Fruit fly (Drosophila melanogaster) whole organism, embryonic: ENCODE results near the gene sra.
A peak's percentile ranks its signal among the peaks of the same experiment; 100 is the strongest.

Experiments used
- Aef1 ChIP-seq: fragments of 200-800 bp; sonication (Bioruptor generic); IDR thresholded peaks from 3 replicates; pipeline ENCODE4 v1.3.6; 2022; ENCODE audit warnings: missing biosample characterization, missing genetic modification characterization
- Bteb2 ChIP-seq: fragments of 200-800 bp; sonication (Bioruptor generic); optimal IDR thresholded peaks from 2 replicates; lab custom pipeline; 2016; ENCODE audit warnings: missing biosample characterization, missing genetic modification characterization
- CG10366 ChIP-seq: fragments of 200-800 bp; sonication (Bioruptor generic); IDR thresholded peaks from 2 replicates; pipeline ENCODE4 v1.3.6; 2022; ENCODE audit warnings: missing biosample characterization, missing genetic modification characterization
- CG11504 ChIP-seq: fragments of 200-800 bp; sonication (Bioruptor generic); optimal IDR thresholded peaks from 3 replicates; lab custom pipeline; 2019; ENCODE audit warnings: missing biosample characterization, mild to moderate bottlenecking, missing genetic modification characterization, moderate library complexity
- CG12155 ChIP-seq: fragments of 200-800 bp; sonication (Bioruptor generic); optimal IDR thresholded peaks from 3 replicates; lab custom pipeline; 2016; ENCODE audit warnings: missing biosample characterization, missing genetic modification characterization
- CG12236 ChIP-seq: fragments of 200-800 bp; sonication (Bioruptor generic); optimal IDR thresholded peaks from 2 replicates; lab custom pipeline; 2016; ENCODE audit warnings: missing biosample characterization, missing genetic modification characterization
- CG12659 ChIP-seq: fragments of 200-800 bp; sonication (Bioruptor generic); optimal IDR thresholded peaks from 3 replicates; lab custom pipeline; 2017; ENCODE audit warnings: mild to moderate bottlenecking, missing biosample characterization, missing genetic modification reagents, missing genetic modification characterization
- CG13424 ChIP-seq: fragments of 200-800 bp; sonication (Bioruptor generic); optimal IDR thresholded peaks from 2 replicates; lab custom pipeline; 2019; ENCODE audit warnings: missing biosample characterization, mild to moderate bottlenecking, missing genetic modification characterization, moderate library complexity
- CG1647 ChIP-seq: fragments of 200-800 bp; sonication (Bioruptor generic); optimal IDR thresholded peaks from 3 replicates; lab custom pipeline; 2016; ENCODE audit warnings: missing biosample characterization, missing genetic modification characterization
- CG16815 ChIP-seq: fragments of 200-800 bp; sonication (Bioruptor generic); optimal IDR thresholded peaks from 3 replicates; lab custom pipeline; 2017; ENCODE audit warnings: missing biosample characterization, mild to moderate bottlenecking, missing genetic modification characterization
- CG17361 ChIP-seq: fragments of 200-800 bp; sonication (Bioruptor generic); IDR thresholded peaks from 3 replicates; pipeline ENCODE4 v1.3.6; 2022; ENCODE audit warnings: missing biosample characterization, missing genetic modification characterization
- CG30403 ChIP-seq: fragments of 200-800 bp; sonication (Bioruptor generic); optimal IDR thresholded peaks from 3 replicates; lab custom pipeline; 2016; ENCODE audit warnings: missing biosample characterization, missing genetic modification characterization
- CG31365 ChIP-seq: fragments of 200-800 bp; sonication (Bioruptor generic); optimal IDR thresholded peaks from 2 replicates; lab custom pipeline; 2018; ENCODE audit warnings: missing biosample characterization, mild to moderate bottlenecking, missing genetic modification characterization
- CG31441 ChIP-seq: fragments of 200-800 bp; sonication (Bioruptor generic); IDR thresholded peaks from 2 replicates; pipeline ENCODE4 v1.3.6; 2022; ENCODE audit warnings: missing biosample characterization, missing genetic modification characterization
- CG33557 ChIP-seq: fragments of 200-800 bp; sonication (Bioruptor generic); optimal IDR thresholded peaks from 2 replicates; lab custom pipeline; 2019; ENCODE audit warnings: missing biosample characterization, mild to moderate bottlenecking, missing genetic modification characterization, moderate library complexity
- CG3995 ChIP-seq: fragments of 200-800 bp; sonication (Bioruptor generic); optimal IDR thresholded peaks from 3 replicates; lab custom pipeline; 2016; ENCODE audit warnings: missing biosample characterization, missing genetic modification characterization
- CG6854 ChIP-seq: fragments of 200-800 bp; sonication (Bioruptor generic); optimal IDR thresholded peaks from 3 replicates; lab custom pipeline; 2017; ENCODE audit warnings: missing biosample characterization, mild to moderate bottlenecking, missing genetic modification characterization
- CG9932 ChIP-seq: fragments of 200-800 bp; sonication (Bioruptor generic); IDR thresholded peaks from 2 replicates; pipeline ENCODE4 v1.3.6; 2022; ENCODE audit warnings: missing biosample characterization, missing genetic modification characterization
- Dip3 ChIP-seq: fragments of 200-800 bp; sonication (Bioruptor generic); optimal IDR thresholded peaks from 3 replicates; lab custom pipeline; 2016; ENCODE audit warnings: missing biosample characterization, missing genetic modification characterization
- Dll ChIP-seq: fragments of 200-800 bp; sonication (Bioruptor generic); IDR thresholded peaks from 4 replicates; pipeline ENCODE4 v1.3.6; 2022; ENCODE audit warnings: missing biosample characterization, missing genetic modification characterization; ENCODE audit not compliant: partially characterized antibody
- Doc3 ChIP-seq: fragments of 200-800 bp; sonication (Bioruptor generic); IDR thresholded peaks from 3 replicates; pipeline ENCODE4 v1.3.6; 2022; ENCODE audit warnings: missing biosample characterization, missing genetic modification characterization; ENCODE audit not compliant: partially characterized antibody
- Fer3 ChIP-seq: fragments of 200-800 bp; sonication (Bioruptor generic); optimal IDR thresholded peaks from 2 replicates; lab custom pipeline; 2018; ENCODE audit warnings: missing biosample characterization, mild to moderate bottlenecking, missing genetic modification characterization, moderate library complexity
- GATAe ChIP-seq: fragments of 200-800 bp; sonication (Bioruptor generic); conservative IDR thresholded peaks from 2 replicates; pipeline ENCODE4 v1.3.6; 2022; ENCODE audit warnings: missing biosample characterization, missing genetic modification characterization
- HLH4C ChIP-seq: fragments of 200-800 bp; sonication (Bioruptor generic); IDR thresholded peaks from 3 replicates; pipeline ENCODE4 v1.3.6; 2022; ENCODE audit warnings: missing biosample characterization, missing genetic modification characterization; ENCODE audit not compliant: partially characterized antibody
- Hey ChIP-seq: fragments of 200-800 bp; sonication (Bioruptor generic); optimal IDR thresholded peaks from 3 replicates; lab custom pipeline; 2018; ENCODE audit warnings: missing biosample characterization, mild to moderate bottlenecking, missing genetic modification characterization
- Lhr ChIP-seq: fragments of 200-800 bp; sonication (Bioruptor generic); optimal IDR thresholded peaks from 3 replicates; lab custom pipeline; 2017; ENCODE audit warnings: mild to moderate bottlenecking, missing biosample characterization, missing genetic modification reagents, missing genetic modification characterization
- Lim3 ChIP-seq: fragments of 200-800 bp; sonication (Bioruptor generic); IDR thresholded peaks from 2 replicates; pipeline ENCODE4 v1.3.6; 2022; ENCODE audit warnings: missing biosample characterization, missing genetic modification characterization
- NFAT ChIP-seq: fragments of 200-800 bp; sonication (Bioruptor generic); IDR thresholded peaks from 2 replicates; pipeline ENCODE4 v1.3.6; 2022; ENCODE audit warnings: missing biosample characterization, missing genetic modification characterization
- NK7.1 ChIP-seq: fragments of 200-800 bp; sonication (Bioruptor generic); optimal IDR thresholded peaks from 3 replicates; lab custom pipeline; 2016; ENCODE audit warnings: missing biosample characterization, missing genetic modification characterization
- PHDP ChIP-seq: fragments of 200-800 bp; sonication (Bioruptor generic); optimal IDR thresholded peaks from 3 replicates; lab custom pipeline; 2018; ENCODE audit warnings: missing biosample characterization, mild to moderate bottlenecking, missing genetic modification characterization, moderate library complexity
- Pdp1 ChIP-seq, 2 experiments: fragments of 200-800 bp; sonication (Bioruptor generic); optimal IDR thresholded peaks; 3 replicates each; lab custom pipeline; 2016; ENCODE audit warnings: missing biosample characterization in 2 of 2, missing genetic modification characterization in 2 of 2, mild to moderate bottlenecking in 1 of 2, moderate library complexity in 1 of 2
- Rfx ChIP-seq: fragments of 200-800 bp; sonication (Bioruptor generic); IDR thresholded peaks from 2 replicates; pipeline ENCODE4 v1.3.6; 2022; ENCODE audit warnings: missing biosample characterization, missing genetic modification characterization
- abd-A ChIP-seq: fragments of 200-800 bp; sonication (Bioruptor generic); optimal IDR thresholded peaks from 3 replicates; lab custom pipeline; 2019; ENCODE audit warnings: missing biosample characterization, mild to moderate bottlenecking, missing genetic modification characterization, moderate library complexity
- bsh ChIP-seq, 2 experiments: fragments of 200-800 bp; sonication (Bioruptor generic); optimal IDR thresholded peaks; 2 replicates each; lab custom pipeline; 2017 to 2018; ENCODE audit warnings: mild to moderate bottlenecking in 2 of 2, missing biosample characterization in 2 of 2, missing genetic modification characterization in 2 of 2, moderate library complexity in 1 of 2
- chn ChIP-seq: fragments of 200-800 bp; sonication (Bioruptor generic); optimal IDR thresholded peaks from 2 replicates; lab custom pipeline; 2016; ENCODE audit warnings: missing biosample characterization, missing genetic modification characterization
- danr ChIP-seq: fragments of 200-800 bp; sonication (Bioruptor generic); IDR thresholded peaks from 2 replicates; pipeline ENCODE4 v1.3.6; 2022; ENCODE audit warnings: missing biosample characterization, missing genetic modification characterization
- ewg ChIP-seq: fragments of 200-800 bp; sonication (Bioruptor generic); optimal IDR thresholded peaks from 3 replicates; lab custom pipeline; 2017; ENCODE audit warnings: mild to moderate bottlenecking, missing biosample characterization, missing genetic modification reagents, missing genetic modification characterization
- exex ChIP-seq: fragments of 200-800 bp; sonication (Bioruptor generic); optimal IDR thresholded peaks from 4 replicates; lab custom pipeline; 2018; ENCODE audit warnings: missing biosample characterization, mild to moderate bottlenecking, missing genetic modification characterization, moderate library complexity
- fd3F ChIP-seq: fragments of 200-800 bp; sonication (Bioruptor generic); optimal IDR thresholded peaks from 2 replicates; lab custom pipeline; 2018; ENCODE audit warnings: missing biosample characterization, mild to moderate bottlenecking, missing genetic modification characterization, moderate library complexity
- fu2 ChIP-seq: fragments of 200-800 bp; sonication (Bioruptor generic); optimal IDR thresholded peaks from 2 replicates; lab custom pipeline; 2016; ENCODE audit warnings: missing biosample characterization, missing genetic modification characterization
- ham ChIP-seq: fragments of 200-800 bp; sonication (Bioruptor generic); IDR thresholded peaks from 2 replicates; pipeline ENCODE4 v1.3.6; 2022; ENCODE audit warnings: missing biosample characterization, missing genetic modification characterization
- jing ChIP-seq: fragments of 200-800 bp; sonication (Bioruptor generic); optimal IDR thresholded peaks from 2 replicates; lab custom pipeline; 2018; ENCODE audit warnings: missing biosample characterization, mild to moderate bottlenecking, missing genetic modification characterization
- pb ChIP-seq: fragments of 200-800 bp; sonication (Bioruptor generic); optimal IDR thresholded peaks from 3 replicates; lab custom pipeline; 2016; ENCODE audit warnings: missing biosample characterization, missing genetic modification characterization
- sc ChIP-seq, 3 experiments: fragments of >200 bp in 2 of 3; fragments of 200-800 bp in 1 of 3; sonication (Bioruptor generic) in 1 of 3; optimal IDR thresholded peaks; 2 replicates in 2 of 3; 3 replicates in 1 of 3; lab custom pipeline; 2017; ENCODE audit warnings: mild to moderate bottlenecking in 1 of 3, missing biosample characterization in 1 of 3, missing genetic modification characterization in 1 of 3, missing genetic modification reagents in 1 of 3
- seq ChIP-seq: fragments of 200-800 bp; sonication (Bioruptor generic); IDR thresholded peaks from 2 replicates; pipeline ENCODE4 v1.3.6; 2022; ENCODE audit warnings: missing biosample characterization, missing genetic modification characterization
- tio ChIP-seq: fragments of 200-800 bp; sonication (Bioruptor generic); optimal IDR thresholded peaks from 2 replicates; lab custom pipeline; 2017; ENCODE audit warnings: missing biosample characterization, missing genetic modification characterization, inconsistent platforms
- vnd ChIP-seq: fragments of 200-800 bp; sonication (Bioruptor generic); IDR thresholded peaks from 3 replicates; pipeline ENCODE4 v1.3.6; 2022; ENCODE audit warnings: missing biosample characterization, missing genetic modification characterization; ENCODE audit not compliant: partially characterized antibody
- z ChIP-seq: fragments of 200-800 bp; sonication (Bioruptor generic); IDR thresholded peaks from 3 replicates; pipeline ENCODE4 v1.3.6; 2022; ENCODE audit warnings: missing biosample characterization, missing genetic modification characterization
- zfh1 ChIP-seq: fragments of 200-800 bp; sonication (Bioruptor generic); IDR thresholded peaks from 3 replicates; pipeline ENCODE4 v1.3.6; 2022; ENCODE audit warnings: missing biosample characterization, missing genetic modification characterization

Gene sra

dm6 chr3R:16207074-16207609 lies 20.3 kb downstream of the sra start (continued):
- no peak for TF ChIP-seq ham (GFP tag; lab: Robert Waterston, UW)
- TF ChIP-seq CG9932 (GFP tag; lab: Robert Waterston, UW): peak; percentile 62
- TF ChIP-seq zfh1 (GFP tag; lab: Robert Waterston, UW): peak; percentile 51; the same call in 2 of the 3 replicates
- peak in 1 of 2 experiments; percentile 27 for TF ChIP-seq Pdp1 (GFP tag; optimal IDR thresholded peaks at IDR 0.05; lab: Kevin White, UChicago)
- 0 out of 2 replicates have a peak, but pooled peaks have one; percentile 8 for TF ChIP-seq CG10366 (GFP tag; lab: Robert Waterston, UW)
- no peak for TF ChIP-seq CG12236 (GFP tag; lab: Kevin White, UChicago)
- TF ChIP-seq CG11504: peak; percentile 70
- no peak for TF ChIP-seq bsh (GFP tag; optimal IDR thresholded peaks at IDR 0.05; lab: Kevin White, UChicago)
- TF ChIP-seq CG16815 (GFP tag; lab: Kevin White, UChicago): no peak
- TF ChIP-seq CG31365 (tag; lab: Kevin White, UChicago): peak; percentile 15
- TF ChIP-seq Lim3: no peak
- no peak for TF ChIP-seq CG1647 (GFP tag; lab: Kevin White, UChicago)
- peak; percentile 25 for TF ChIP-seq CG12155 (GFP tag; lab: Kevin White, UChicago)
- no peak for TF ChIP-seq Fer3 (tag; lab: Kevin White, UChicago)
- TF ChIP-seq GATAe (GFP tag; lab: Robert Waterston, UW): peak; percentile 45; the same call in 1 of the 2 replicates
- TF ChIP-seq HLH4C: no peak
- no peak for TF ChIP-seq tio (GFP tag; lab: Kevin White, UChicago)
- no peak for TF ChIP-seq CG3995 (GFP tag; lab: Kevin White, UChicago)
- no peak for TF ChIP-seq Lhr (GFP tag; lab: Kevin White, UChicago)
- no peak for TF ChIP-seq CG33557 (GFP tag; lab: Kevin White, UChicago)
- TF ChIP-seq CG12659: peak; percentile 13
- TF ChIP-seq CG13424 (tag; lab: Kevin White, UChicago): no peak
- no peak for TF ChIP-seq sc (optimal IDR thresholded peaks at IDR 0.05; lab: Kevin White, UChicago)
- no peak for TF ChIP-seq sc (GFP tag; optimal IDR thresholded peaks at IDR 0.05; lab: Kevin White, UChicago)
- no peak; the same call in 1 of the 2 replicates for TF ChIP-seq CG31441 (GFP tag; lab: Robert Waterston, UW)
- peak; percentile 71 for TF ChIP-seq Aef1 (GFP tag; lab: Robert Waterston, UW)
- TF ChIP-seq Dll (GFP tag; lab: Robert Waterston, UW): 0 out of 4 replicates have a peak, but pooled peaks have one; percentile 22
- TF ChIP-seq Doc3: no peak
- TF ChIP-seq NK7.1 (GFP tag; lab: Kevin White, UChicago): no peak
- TF ChIP-seq abd-A (tag; lab: Kevin White, UChicago): peak; percentile 84
- peak; percentile 5 for TF ChIP-seq CG6854
- TF ChIP-seq CG17361 (GFP tag; lab: Robert Waterston, UW): no peak
- peak; percentile 60 for TF ChIP-seq Rfx
- TF ChIP-seq pb (GFP tag; lab: Kevin White, UChicago): no peak
- TF ChIP-seq exex (tag; lab: Kevin White, UChicago): peak; percentile 36
- no peak for TF ChIP-seq seq (GFP tag; lab: Robert Waterston, UW)
- TF ChIP-seq fd3F (GFP tag; lab: Kevin White, UChicago): no peak
- TF ChIP-seq vnd (GFP tag; lab: Robert Waterston, UW): no peak
- TF ChIP-seq CG30403 (GFP tag; lab: Kevin White, UChicago): no peak
- peak; percentile 3 for TF ChIP-seq Dip3 (GFP tag; lab: Kevin White, UChicago)
- TF ChIP-seq danr (GFP tag; lab: Robert Waterston, UW): no peak
- no peak for TF ChIP-seq z (GFP tag; lab: Robert Waterston, UW)
- TF ChIP-seq jing (GFP tag; lab: Kevin White, UChicago): no peak
- TF ChIP-seq fu2 (GFP tag; lab: Kevin White, UChicago): no peak
- TF ChIP-seq chn (GFP tag; lab: Kevin White, UChicago): no peak
- peak; percentile 55 for TF ChIP-seq Hey (tag; lab: Kevin White, UChicago)
- TF ChIP-seq Bteb2 (GFP tag; lab: Kevin White, UChicago): no peak
- TF ChIP-seq PHDP: peak; percentile 28
- no peak for TF ChIP-seq ewg (GFP tag; lab: Kevin White, UChicago)
- TF ChIP-seq NFAT (GFP tag; lab: Robert Waterston, UW): 0 out of 2 replicates have a peak, but pooled peaks have one; percentile 30
